Worm (Caenorhabditis elegans) whole organism, midembryonic: ENCODE results near the gene ugt-45.
A peak's percentile ranks its signal among the peaks of the same experiment; 100 is the strongest.

Experiments used
- cog-1 ChIP-seq: sonication (generic microtip); optimal IDR thresholded peaks from 2 replicates; lab custom pipeline; 2016; ENCODE audit warnings: missing genetic modification characterization, missing compliant biosample characterization
- flt-1 ChIP-seq: fragments of 200-800 bp; sonication (Bioruptor generic); IDR thresholded peaks from 2 replicates; pipeline ENCODE4 v1.3.6; 2022; ENCODE audit warnings: missing genetic modification characterization, missing compliant biosample characterization
- klf-2 ChIP-seq: fragments of 200-800 bp; sonication (Bioruptor generic); conservative IDR thresholded peaks from 2 replicates; pipeline ENCODE4 v1.3.6; 2022; ENCODE audit warnings: missing genetic modification reagents, missing genetic modification characterization, missing compliant biosample characterization
- med-1 ChIP-seq: sonication (generic microtip); optimal IDR thresholded peaks from 2 replicates; lab custom pipeline; 2017; ENCODE audit warnings: missing genetic modification characterization, mild to moderate bottlenecking, missing compliant biosample characterization, antibody characterized with exemption, missing genetic modification reagents; ENCODE audit not compliant: insufficient read depth
- tab-1 ChIP-seq: fragments of 200-800 bp; sonication (Bioruptor generic); IDR thresholded peaks from 2 replicates; pipeline ENCODE4 v1.3.6; 2022; ENCODE audit warnings: missing genetic modification characterization, missing compliant biosample characterization
- ztf-23 ChIP-seq: fragments of 200-800 bp; sonication (Bioruptor generic); IDR thresholded peaks from 2 replicates; pipeline ENCODE4 v1.3.6; 2022; ENCODE audit warnings: missing genetic modification reagents, missing genetic modification characterization, missing compliant biosample characterization
- ztf-29 ChIP-seq: fragments of 200-800 bp; sonication (Bioruptor generic); IDR thresholded peaks from 2 replicates; pipeline ENCODE4 v1.3.6; 2022; ENCODE audit warnings: missing genetic modification reagents, missing genetic modification characterization, missing compliant biosample characterization

- TF ChIP-seq flt-1 (GFP tag; lab: Robert Waterston, UW) (0 out of 2 replicates have a peak, but pooled peaks have one; percentile 47), klf-2 (GFP tag; lab: Robert Waterston, UW) (no peak), ztf-29 (GFP tag; lab: Robert Waterston, UW) (no peak), med-1 (GFP tag; lab: Kevin White, UChicago) (no peak), cog-1 (tag; lab: Kevin White, UChicago) (peak; percentile 79), tab-1 (GFP tag; lab: Robert Waterston, UW) (no peak), ztf-23 (GFP tag; lab: Robert Waterston, UW) (no peak)
Measured at ce11 chrIV:3742426-3742839, 8.5 kb downstream of the ugt-45 start.
